Fruit fly (Drosophila melanogaster) whole organism, embryonic: ENCODE results near the gene melt.

Experiments
- Ada2b ChIP-seq: fragments of 200-800 bp; sonication (Bioruptor generic); IDR thresholded peaks from 2 replicates; pipeline ENCODE4 v1.3.6; 2022; ENCODE audit warnings: missing biosample characterization, missing genetic modification characterization
- Antp ChIP-seq: fragments of 200-800 bp; sonication (Bioruptor generic); optimal IDR thresholded peaks from 3 replicates; lab custom pipeline; 2016; ENCODE audit warnings: missing biosample characterization, missing genetic modification characterization
- Blimp-1 ChIP-seq: fragments of 200-800 bp; sonication (Bioruptor generic); optimal IDR thresholded peaks from 3 replicates; lab custom pipeline; 2018; ENCODE audit warnings: missing biosample characterization, missing genetic modification characterization, mild to moderate bottlenecking, moderate library complexity, missing genetic modification reagents
- CG11504 ChIP-seq: fragments of 200-800 bp; sonication (Bioruptor generic); optimal IDR thresholded peaks from 3 replicates; lab custom pipeline; 2019; ENCODE audit warnings: missing biosample characterization, mild to moderate bottlenecking, missing genetic modification characterization, moderate library complexity
- CG12219 ChIP-seq: fragments of 200-800 bp; sonication (Bioruptor generic); optimal IDR thresholded peaks from 3 replicates; lab custom pipeline; 2018; ENCODE audit warnings: missing biosample characterization, mild to moderate bottlenecking, missing genetic modification characterization
- CG12659 ChIP-seq: fragments of 200-800 bp; sonication (Bioruptor generic); optimal IDR thresholded peaks from 3 replicates; lab custom pipeline; 2017; ENCODE audit warnings: mild to moderate bottlenecking, missing biosample characterization, missing genetic modification reagents, missing genetic modification characterization
- CG12769 ChIP-seq: fragments of 200-800 bp; sonication (Bioruptor generic); optimal IDR thresholded peaks from 2 replicates; lab custom pipeline; 2019; ENCODE audit warnings: missing biosample characterization, mild to moderate bottlenecking, missing genetic modification characterization, moderate library complexity
- CG13424 ChIP-seq: fragments of 200-800 bp; sonication (Bioruptor generic); optimal IDR thresholded peaks from 2 replicates; lab custom pipeline; 2019; ENCODE audit warnings: missing biosample characterization, mild to moderate bottlenecking, missing genetic modification characterization, moderate library complexity
- CG14710 ChIP-seq: fragments of 200-800 bp; sonication (Bioruptor generic); optimal IDR thresholded peaks from 3 replicates; lab custom pipeline; 2019; ENCODE audit warnings: missing biosample characterization, mild to moderate bottlenecking, missing genetic modification characterization, moderate library complexity
- CG15696 ChIP-seq: fragments of 200-800 bp; sonication (Bioruptor generic); optimal IDR thresholded peaks from 2 replicates; lab custom pipeline; 2019; ENCODE audit warnings: missing biosample characterization, mild to moderate bottlenecking, missing genetic modification characterization, moderate library complexity
- CG17359 ChIP-seq: fragments of 200-800 bp; sonication (Bioruptor generic); optimal IDR thresholded peaks from 3 replicates; lab custom pipeline; 2018; ENCODE audit warnings: missing biosample characterization, mild to moderate bottlenecking, missing genetic modification characterization, moderate library complexity
- CG18262 ChIP-seq: fragments of 200-800 bp; optimal IDR thresholded peaks from 3 replicates; lab custom pipeline; 2019; ENCODE audit warnings: missing biosample characterization, mild to moderate bottlenecking, missing genetic modification characterization, moderate library complexity
- CG2120 ChIP-seq: fragments of 200-800 bp; sonication (Bioruptor generic); optimal IDR thresholded peaks from 3 replicates; lab custom pipeline; 2016; ENCODE audit warnings: missing biosample characterization, missing genetic modification characterization
- CG2889 ChIP-seq: fragments of 200-800 bp; sonication (Bioruptor generic); IDR thresholded peaks from 3 replicates; pipeline ENCODE4 v1.3.6; 2022; ENCODE audit warnings: missing biosample characterization, missing genetic modification characterization
- CG31441 ChIP-seq: fragments of 200-800 bp; sonication (Bioruptor generic); IDR thresholded peaks from 2 replicates; pipeline ENCODE4 v1.3.6; 2022; ENCODE audit warnings: missing biosample characterization, missing genetic modification characterization
- CG3995 ChIP-seq: fragments of 200-800 bp; sonication (Bioruptor generic); optimal IDR thresholded peaks from 3 replicates; lab custom pipeline; 2016; ENCODE audit warnings: missing biosample characterization, missing genetic modification characterization
- CG7839 ChIP-seq: fragments of 200-800 bp; sonication (Bioruptor generic); optimal IDR thresholded peaks from 3 replicates; lab custom pipeline; 2018; ENCODE audit warnings: missing biosample characterization, mild to moderate bottlenecking, missing genetic modification characterization, moderate library complexity
- D19A ChIP-seq: fragments of 200-800 bp; optimal IDR thresholded peaks from 3 replicates; lab custom pipeline; 2019; ENCODE audit warnings: missing biosample characterization, mild to moderate bottlenecking, missing genetic modification characterization, moderate library complexity
- Deaf1 ChIP-seq: fragments of 200-800 bp; optimal IDR thresholded peaks from 3 replicates; lab custom pipeline; 2019; ENCODE audit warnings: missing biosample characterization, mild to moderate bottlenecking, missing genetic modification characterization, moderate library complexity
- Dek ChIP-seq: fragments of 200-800 bp; sonication (Bioruptor generic); optimal IDR thresholded peaks from 3 replicates; lab custom pipeline; 2019; ENCODE audit warnings: missing biosample characterization, mild to moderate bottlenecking, missing genetic modification characterization, moderate library complexity
- Drgx ChIP-seq: fragments of 200-800 bp; sonication (Bioruptor generic); IDR thresholded peaks from 2 replicates; pipeline ENCODE4 v1.3.6; 2022; ENCODE audit warnings: missing biosample characterization, missing genetic modification characterization
- Ets65A ChIP-seq: fragments of 200-800 bp; sonication (Bioruptor generic); peaks from one replicate; lab custom pipeline; 2016; ENCODE audit warnings: missing biosample characterization, missing genetic modification characterization
- Med ChIP-seq: fragments of 200-800 bp; sonication (Bioruptor generic); peaks from one replicate; lab custom pipeline; 2016; ENCODE audit warnings: missing biosample characterization, missing genetic modification characterization, mild to moderate bottlenecking, inconsistent platforms, moderate library complexity
- NK7.1 ChIP-seq: fragments of 200-800 bp; sonication (Bioruptor generic); optimal IDR thresholded peaks from 3 replicates; lab custom pipeline; 2016; ENCODE audit warnings: missing biosample characterization, missing genetic modification characterization
- Oli ChIP-seq: fragments of 200-800 bp; sonication (Bioruptor generic); optimal IDR thresholded peaks from 2 replicates; lab custom pipeline; 2018; ENCODE audit warnings: missing biosample characterization, mild to moderate bottlenecking, missing genetic modification characterization, moderate library complexity
- Xrp1 ChIP-seq: fragments of 200-800 bp; sonication (Bioruptor generic); IDR thresholded peaks from 2 replicates; pipeline ENCODE4 v1.3.6; 2022; ENCODE audit warnings: missing biosample characterization, missing genetic modification characterization
- esg ChIP-seq: fragments of 200-800 bp; sonication (Bioruptor generic); conservative IDR thresholded peaks from 2 replicates; pipeline ENCODE4 v1.3.6; 2022; ENCODE audit warnings: missing biosample characterization, missing genetic modification characterization
- gem ChIP-seq: fragments of 200-800 bp; sonication (Bioruptor generic); optimal IDR thresholded peaks from 2 replicates; lab custom pipeline; 2019; ENCODE audit warnings: missing biosample characterization, mild to moderate bottlenecking, missing genetic modification characterization, moderate library complexity
- grau ChIP-seq: fragments of 200-800 bp; optimal IDR thresholded peaks from 3 replicates; lab custom pipeline; 2019; ENCODE audit warnings: missing biosample characterization, mild to moderate bottlenecking, missing genetic modification characterization, moderate library complexity
- ham ChIP-seq: fragments of 200-800 bp; sonication (Bioruptor generic); IDR thresholded peaks from 2 replicates; pipeline ENCODE4 v1.3.6; 2022; ENCODE audit warnings: missing biosample characterization, missing genetic modification characterization
- kni ChIP-seq: fragments of 200-800 bp; sonication (Bioruptor generic); optimal IDR thresholded peaks from 3 replicates; lab custom pipeline; 2017; ENCODE audit warnings: mild to moderate bottlenecking, missing biosample characterization, missing genetic modification reagents, missing genetic modification characterization
- lab ChIP-seq: fragments of 200-800 bp; sonication (Bioruptor generic); optimal IDR thresholded peaks from 3 replicates; lab custom pipeline; 2017; ENCODE audit warnings: missing biosample characterization, missing genetic modification characterization, mild to moderate bottlenecking, moderate library complexity, missing genetic modification reagents
- lmd ChIP-seq: fragments of 200-800 bp; sonication (Bioruptor generic); IDR thresholded peaks from 2 replicates; pipeline ENCODE4 v1.3.6; 2022; ENCODE audit warnings: missing biosample characterization, missing genetic modification characterization
- luna ChIP-seq: fragments of 200-800 bp; sonication (Bioruptor generic); optimal IDR thresholded peaks from 2 replicates; lab custom pipeline; 2016; ENCODE audit warnings: missing biosample characterization, missing genetic modification characterization
- mam ChIP-seq: fragments of 200-800 bp; sonication (Bioruptor generic); optimal IDR thresholded peaks from 3 replicates; lab custom pipeline; 2016; ENCODE audit warnings: missing biosample characterization, missing genetic modification characterization
- pan ChIP-seq, 4 experiments: fragments of >200 bp in 3 of 4; fragments of 200-800 bp in 1 of 4; sonication (Bioruptor generic) in 1 of 4; optimal IDR thresholded peaks in 3 of 4; IDR thresholded peaks in 1 of 4; 2 replicates each; pipeline versions ENCODE4 v1.3.6 to Lab custom; 2017 to 2022; ENCODE audit warnings: missing biosample characterization in 2 of 4, missing genetic modification characterization in 2 of 4, mixed read lengths in 1 of 4
- psq ChIP-seq: fragments of 200-800 bp; sonication (Bioruptor generic); optimal IDR thresholded peaks from 2 replicates; lab custom pipeline; 2017; ENCODE audit warnings: missing biosample characterization, missing genetic modification characterization
- row ChIP-seq: fragments of 200-800 bp; sonication (Bioruptor generic); IDR thresholded peaks from 3 replicates; pipeline ENCODE4 v1.3.6; 2022; ENCODE audit warnings: missing biosample characterization, missing genetic modification characterization
- sens ChIP-seq: fragments of 200-800 bp; sonication (Bioruptor generic); peaks from one replicate; lab custom pipeline; 2016; ENCODE audit warnings: missing biosample characterization, missing genetic modification characterization
- sisA ChIP-seq: fragments of 200-800 bp; sonication (Bioruptor generic); IDR thresholded peaks from 2 replicates; pipeline ENCODE4 v1.3.6; 2022; ENCODE audit warnings: missing biosample characterization, missing genetic modification characterization
- slbo ChIP-seq: fragments of 200-800 bp; sonication (Bioruptor generic); IDR thresholded peaks from 2 replicates; pipeline ENCODE4 v1.3.6; 2022; ENCODE audit warnings: missing biosample characterization, missing genetic modification characterization
- stwl ChIP-seq: fragments of 200-800 bp; sonication (Bioruptor generic); optimal IDR thresholded peaks from 3 replicates; lab custom pipeline; 2018; ENCODE audit warnings: missing biosample characterization, mild to moderate bottlenecking, missing genetic modification characterization, moderate library complexity
- zen2 ChIP-seq: fragments of 200-800 bp; sonication (Bioruptor generic); IDR thresholded peaks from 3 replicates; pipeline ENCODE4 v1.3.6; 2022; ENCODE audit warnings: missing biosample characterization, missing genetic modification characterization; ENCODE audit not compliant: partially characterized antibody

The melt gene

DNA sequence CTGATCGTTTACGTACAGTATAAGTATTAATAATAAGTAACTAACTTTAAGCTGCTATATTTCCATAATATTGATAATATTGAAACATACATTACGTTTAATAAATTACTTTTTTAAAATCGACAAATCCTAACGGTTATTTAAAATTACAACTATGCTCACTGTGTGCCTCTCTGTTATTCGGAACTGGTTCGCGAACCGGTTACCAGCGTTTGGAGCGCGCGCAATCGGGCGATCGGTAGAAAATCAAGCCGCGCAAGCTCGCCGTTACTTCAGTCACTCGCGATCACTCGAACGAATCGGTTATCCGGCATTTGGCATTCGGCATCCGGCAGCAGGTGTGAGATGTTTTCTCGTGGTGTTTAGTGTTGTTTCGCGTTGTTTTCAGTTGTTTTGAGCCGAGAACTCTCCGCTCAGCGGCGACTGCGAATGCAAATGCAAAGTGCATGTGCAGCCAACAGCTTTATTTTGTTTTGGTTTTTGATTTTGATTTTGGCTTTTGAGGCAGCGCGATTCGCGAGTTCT, 39.7 kb upstream of the melt start, which contains the start of gene form3 (continued):
- no peak for TF ChIP-seq CG12769 (tag; lab: Kevin White, UChicago)
- TF ChIP-seq Deaf1 (tag; lab: Kevin White, UChicago), result peak; percentile 61
- no peak for TF ChIP-seq Dek
- TF ChIP-seq esg (GFP tag; lab: Robert Waterston, UW), result no peak
- TF ChIP-seq CG3995 (GFP tag; lab: Kevin White, UChicago), result peak; percentile 82
- TF ChIP-seq stwl (tag; lab: Kevin White, UChicago), result no peak
- no peak for TF ChIP-seq zen2 (GFP tag; lab: Robert Waterston, UW)
- no peak for TF ChIP-seq kni (GFP tag; lab: Kevin White, UChicago)
- TF ChIP-seq lmd (GFP tag; lab: Robert Waterston, UW), result no peak
- TF ChIP-seq CG12659 (GFP tag; lab: Kevin White, UChicago), result no peak

DNA sequence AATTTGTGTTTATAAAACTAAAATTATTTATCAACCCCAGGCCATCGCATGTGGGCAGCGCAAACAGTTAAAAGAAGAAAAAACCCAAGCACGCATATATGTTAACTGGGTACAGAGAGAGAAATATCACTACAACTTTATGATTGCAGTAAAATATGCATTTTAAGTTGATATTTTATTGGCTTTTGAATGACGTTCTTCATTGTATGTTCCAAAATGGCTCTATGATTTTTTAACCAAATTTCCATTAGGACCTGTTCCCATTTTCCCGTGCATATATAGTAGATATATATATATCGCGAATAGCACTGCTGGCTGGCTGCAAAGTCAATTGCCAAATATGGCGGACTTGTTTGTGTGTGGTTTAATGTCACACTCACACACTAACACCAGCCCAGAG, 37.8 kb upstream of the melt start:
- 0 out of 2 replicates have a peak, but pooled peaks have one; percentile 11 for TF ChIP-seq slbo (GFP tag; lab: Robert Waterston, UW)
- TF ChIP-seq ham, result no peak
- peak; percentile 8 for TF ChIP-seq mam (GFP tag; lab: Kevin White, UChicago)
- TF ChIP-seq row (GFP tag; lab: Robert Waterston, UW), result 0 out of 3 replicates have a peak, but pooled peaks have one; percentile 13
- TF ChIP-seq gem (tag; lab: Kevin White, UChicago), result peak; percentile 4
- TF ChIP-seq Ets65A (GFP tag; lab: Kevin White, UChicago), result peak; percentile 1
- TF ChIP-seq luna (GFP tag; lab: Kevin White, UChicago), result no peak
- no peak for TF ChIP-seq Ada2b (GFP tag; lab: Robert Waterston, UW)
- TF ChIP-seq psq (GFP tag; lab: Kevin White, UChicago), result no peak
- TF ChIP-seq CG11504 (tag; lab: Kevin White, UChicago), result peak; percentile 9
- TF ChIP-seq Med (GFP tag; lab: Kevin White, UChicago), result peak; percentile 15
- peak; percentile 73 for TF ChIP-seq Drgx (GFP tag; lab: Robert Waterston, UW)
- TF ChIP-seq sens, result peak; percentile 81
- TF ChIP-seq CG2120, result peak; percentile 5

DNA sequence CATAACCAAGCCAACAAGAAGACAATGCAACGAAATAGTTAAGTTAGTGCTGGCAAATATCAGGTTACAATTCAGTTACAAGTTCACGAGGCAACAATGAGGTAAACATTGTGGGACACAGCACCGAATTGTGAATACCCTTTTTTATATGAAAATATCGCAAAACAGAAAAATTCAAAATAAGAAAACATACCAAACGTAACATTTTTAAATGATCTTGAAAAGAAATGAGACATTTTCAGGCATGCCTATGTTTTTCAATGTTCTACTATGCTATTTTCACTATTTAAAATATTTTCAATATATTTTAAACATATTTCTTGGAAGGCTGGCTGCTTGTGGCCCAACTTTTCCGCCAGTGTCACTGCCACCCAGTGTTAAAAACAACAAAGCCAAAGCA, 30.4 kb upstream of the melt start:
- TF ChIP-seq NK7.1, result no peak
- TF ChIP-seq CG11504 (tag; lab: Kevin White, UChicago), result peak; percentile 11
- peak; percentile 57 for TF ChIP-seq D19A

DNA sequence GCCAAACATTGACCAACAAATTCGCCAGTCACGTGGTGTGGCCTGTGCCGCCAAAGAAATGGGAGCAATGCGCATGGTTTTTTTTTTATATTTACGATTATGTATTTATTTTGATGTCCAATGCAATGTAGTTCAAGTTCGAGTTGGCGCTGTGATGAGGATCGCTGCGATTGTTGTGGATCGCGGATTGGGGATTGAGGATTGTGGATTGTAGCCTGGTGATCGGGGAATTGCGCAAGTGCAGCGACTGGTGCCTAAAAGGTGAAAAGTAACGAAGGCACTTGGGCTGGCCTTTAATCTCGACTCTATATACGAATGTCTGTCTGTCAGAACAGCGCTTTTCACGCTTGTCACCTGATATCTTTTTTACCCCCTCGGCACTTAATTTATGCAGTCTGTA, 29.8 kb upstream of the melt start:
- TF ChIP-seq CG2889 (0 out of 3 replicates have a peak, but pooled peaks have one; percentile 21), Ets65A (GFP tag; lab: Kevin White, UChicago) (peak; percentile 93), CG12219 (GFP tag; lab: Kevin White, UChicago) (no peak)

DNA sequence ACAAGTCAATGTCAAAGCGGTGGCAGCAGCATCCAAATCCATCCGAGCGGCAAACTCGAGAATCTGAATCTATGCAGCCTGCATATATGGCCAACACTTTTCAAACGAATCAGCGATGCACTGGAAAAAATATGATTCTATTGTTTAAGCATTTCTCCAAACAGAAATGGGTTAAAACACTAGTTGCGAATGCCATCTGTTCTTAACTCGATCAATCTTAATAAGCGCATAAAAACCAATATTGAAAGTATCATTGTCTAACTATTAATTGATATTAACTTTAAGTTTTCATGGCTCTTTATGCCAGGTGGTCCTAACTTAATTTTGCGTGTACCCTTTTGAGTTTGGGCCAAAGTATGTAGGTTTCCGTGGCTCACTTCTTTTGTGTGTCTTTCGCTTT, 28.6 kb upstream of the melt start:
- TF ChIP-seq CG13424 (tag; lab: Kevin White, UChicago) (peak; percentile 12), pan (optimal IDR thresholded peaks at IDR 0.05; lab: Kevin White, UChicago) (no peak), pan (GFP tag; optimal IDR thresholded peaks at IDR 0.05 in 1 of 2, IDR thresholded peaks at IDR 0.05 in 1 of 2) (peak in 1 of 2 experiments; percentile 50), Blimp-1 (GFP tag; lab: Kevin White, UChicago) (peak; percentile 42), Xrp1 (GFP tag; lab: Robert Waterston, UW) (0 out of 2 replicates have a peak, but pooled peaks have one; percentile 13), CG17359 (tag; lab: Kevin White, UChicago) (peak; percentile 18), CG7839 (tag; lab: Kevin White, UChicago) (peak; percentile 8), Oli (tag; lab: Kevin White, UChicago) (peak; percentile 38), CG18262 (tag; lab: Kevin White, UChicago) (peak; percentile 25), CG14710 (peak; percentile 3), lab (GFP tag; lab: Kevin White, UChicago) (peak; percentile 2), CG31441 (peak; percentile 43; the same call in 1 of the 2 replicates), Antp (GFP tag; lab: Kevin White, UChicago) (peak; percentile 12), sens (peak; percentile 64), grau (peak; percentile 17), CG15696 (no peak), gem (tag; lab: Kevin White, UChicago) (peak; percentile 45), sisA (GFP tag; lab: Robert Waterston, UW) (0 out of 2 replicates have a peak, but pooled peaks have one; percentile 8)
